Worm (Caenorhabditis elegans): ENCODE data around the gene srg-8.

DNA sequence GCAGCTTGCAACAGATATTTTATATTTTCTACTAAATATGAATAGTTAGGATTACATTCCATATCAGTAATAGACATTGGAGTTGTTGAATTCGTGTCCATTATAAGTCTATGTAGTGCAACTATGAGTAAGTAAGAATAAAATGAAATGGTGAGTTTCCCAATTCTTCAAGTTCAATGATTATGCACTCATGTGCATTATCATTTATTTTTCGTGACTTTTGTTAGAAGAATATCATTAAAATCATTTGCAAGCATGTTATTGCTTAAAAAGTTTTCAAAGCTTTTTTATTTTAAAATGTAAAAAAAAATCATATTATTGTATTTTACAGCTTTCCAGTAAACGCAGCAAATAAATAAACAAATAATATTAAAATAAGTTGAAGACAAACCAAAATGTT, 2.0 kb upstream of the srg-8 start, which contains the start of gene srg-9:
- TF ChIP-seq nhr-237 (tag; optimal IDR thresholded peaks at IDR 0.05) (no peak), snpc-4 (tag; optimal IDR thresholded peaks at IDR 0.05) (no peak), blmp-1 (tag; optimal IDR thresholded peaks at IDR 0.05) (no peak), nhr-76 (tag; optimal IDR thresholded peaks at IDR 0.05) (no peak), lsy-2 (tag; optimal IDR thresholded peaks at IDR 0.05) (no peak), bed-3 (GFP tag; optimal IDR thresholded peaks at IDR 0.05) (no peak), mab-5 (tag; optimal IDR thresholded peaks at IDR 0.05) (no peak), ces-1 (GFP tag; optimal IDR thresholded peaks at IDR 0.05) (no peak), elt-3 (tag; optimal IDR thresholded peaks at IDR 0.05) (no peak), ztf-11 (tag; optimal IDR thresholded peaks at IDR 0.05) (no peak), unc-39 (tag; optimal IDR thresholded peaks at IDR 0.05) (no peak)

Data from whole organism, mixed stage, embryonic.